Worm (Caenorhabditis elegans) whole organism, L4 larva: ENCODE measurements around the gene F56D1.1.

Source experiments
- D1046.2 ChIP-seq: fragments of 200-800 bp; sonication (Bioruptor generic); IDR thresholded peaks from 2 replicates; pipeline ENCODE4 v1.3.6; 2022; ENCODE audit warnings: missing genetic modification characterization, missing compliant biosample characterization
- F10B5.3 ChIP-seq: sonication (generic microtip); optimal IDR thresholded peaks from 2 replicates; lab custom pipeline; 2016; ENCODE audit warnings: mild to moderate bottlenecking, missing genetic modification characterization, missing compliant biosample characterization
- F26F4.8 ChIP-seq: fragments of 200-800 bp; sonication (Bioruptor generic); conservative IDR thresholded peaks from 2 replicates; pipeline ENCODE4 v1.3.6; 2022; ENCODE audit warnings: missing genetic modification characterization, missing compliant biosample characterization
- F44E2.7 ChIP-seq: fragments of 200-800 bp; sonication (Bioruptor generic); IDR thresholded peaks from 2 replicates; pipeline ENCODE4 v2.1.2; 2022; ENCODE audit warnings: missing genetic modification characterization, missing compliant biosample characterization
- R02D3.7 ChIP-seq: fragments of 150-350 bp; sonication (generic microtip); optimal IDR thresholded peaks from 3 replicates; lab custom pipeline; 2014; ENCODE audit warnings: missing biosample characterization, missing genetic modification characterization
- ZK337.2 ChIP-seq: fragments of 200-800 bp; sonication (Bioruptor generic); IDR thresholded peaks from 2 replicates; pipeline ENCODE4 v1.3.6; 2022; ENCODE audit warnings: missing genetic modification reagents, missing genetic modification characterization, missing compliant biosample characterization
- aha-1 ChIP-seq: fragments of 150-350 bp; peaks from one replicate; lab custom pipeline; 2014; ENCODE audit warnings: missing biosample characterization, missing genetic modification characterization
- aly-2 ChIP-seq: sonication (generic microtip); optimal IDR thresholded peaks from 2 replicates; lab custom pipeline; 2018; ENCODE audit warnings: missing biosample characterization, missing genetic modification characterization
- ceh-32 ChIP-seq: sonication (generic microtip); optimal IDR thresholded peaks from 2 replicates; lab custom pipeline; 2016; ENCODE audit warnings: mild to moderate bottlenecking, missing genetic modification characterization, missing compliant biosample characterization; ENCODE audit not compliant: poor library complexity
- ceh-44 ChIP-seq: fragments of 200-800 bp; sonication (Bioruptor generic); IDR thresholded peaks from 2 replicates; pipeline ENCODE4 v1.3.6; 2022; ENCODE audit warnings: missing genetic modification reagents, missing genetic modification characterization, missing compliant biosample characterization
- ceh-62 ChIP-seq: sonication (generic microtip); optimal IDR thresholded peaks from 2 replicates; lab custom pipeline; 2017; ENCODE audit warnings: missing biosample characterization, missing genetic modification characterization
- daf-16 ChIP-seq, 3 experiments: sonication (generic microtip); optimal IDR thresholded peaks; 2 replicates each; lab custom pipeline; 2016 to 2017; ENCODE audit warnings: missing genetic modification characterization in 3 of 3, missing genetic modification reagents in 3 of 3, mild to moderate bottlenecking in 2 of 3, missing compliant biosample characterization in 2 of 3, missing biosample characterization in 1 of 3, moderate library complexity in 1 of 3
- daf-8 ChIP-seq: fragments of 200-800 bp; sonication (Bioruptor generic); IDR thresholded peaks from 2 replicates; pipeline ENCODE4 v1.3.6; 2022; ENCODE audit warnings: missing genetic modification characterization, missing compliant biosample characterization
- dmd-6 ChIP-seq: fragments of 200-800 bp; sonication (Bioruptor generic); IDR thresholded peaks from 2 replicates; pipeline ENCODE4 v1.3.6; 2022; ENCODE audit warnings: missing genetic modification reagents, missing genetic modification characterization, missing compliant biosample characterization
- dmd-9 ChIP-seq: fragments of 200-800 bp; sonication (Bioruptor generic); IDR thresholded peaks from 2 replicates; pipeline ENCODE4 v1.3.6; 2022; ENCODE audit warnings: missing genetic modification reagents, missing genetic modification characterization, missing compliant biosample characterization
- dpl-1 ChIP-seq: fragments of 150-350 bp; optimal IDR thresholded peaks from 2 replicates; lab custom pipeline; 2014; ENCODE audit warnings: missing biosample characterization, missing genetic modification reagents, missing genetic modification characterization
- dve-1 ChIP-seq: sonication (generic microtip); optimal IDR thresholded peaks from 2 replicates; lab custom pipeline; 2017; ENCODE audit warnings: antibody characterized with exemption, mild to moderate bottlenecking, missing genetic modification characterization, missing compliant biosample characterization; ENCODE audit not compliant: insufficient read depth
- hif-1 ChIP-seq, 2 experiments: sonication (generic microtip); optimal IDR thresholded peaks; 2 replicates each; lab custom pipeline; 2016 to 2017; ENCODE audit warnings: missing compliant biosample characterization in 2 of 2, missing genetic modification characterization in 2 of 2, missing genetic modification reagents in 2 of 2, missing genotype in 2 of 2, mild to moderate bottlenecking in 1 of 2
- hlh-11 ChIP-seq: fragments of 200-800 bp; sonication (Bioruptor generic); optimal IDR thresholded peaks from 2 replicates; lab custom pipeline; 2018; ENCODE audit warnings: mild to moderate bottlenecking, missing genetic modification characterization, missing compliant biosample characterization
- hlh-30 ChIP-seq: sonication (generic microtip); optimal IDR thresholded peaks from 2 replicates; lab custom pipeline; 2017; ENCODE audit warnings: antibody characterized with exemption, mild to moderate bottlenecking, missing genetic modification characterization, missing compliant biosample characterization; ENCODE audit not compliant: insufficient read depth
- jun-1 ChIP-seq: fragments of 150-350 bp; optimal IDR thresholded peaks from 2 replicates; lab custom pipeline; 2014; ENCODE audit warnings: missing biosample characterization, missing genetic modification reagents, missing genetic modification characterization
- lim-7 ChIP-seq: fragments of 200-800 bp; sonication (Bioruptor generic); IDR thresholded peaks from 2 replicates; pipeline ENCODE4 v1.3.6; 2022; ENCODE audit warnings: missing genetic modification characterization, missing compliant biosample characterization
- lin-15B ChIP-seq: fragments of 150-350 bp; sonication (generic microtip); optimal IDR thresholded peaks from 3 replicates; lab custom pipeline; 2014; ENCODE audit warnings: missing biosample characterization, missing genetic modification characterization
- lin-38 ChIP-seq: fragments of 200-800 bp; sonication (Bioruptor generic); IDR thresholded peaks from 2 replicates; pipeline ENCODE4 v1.3.6; 2022; ENCODE audit warnings: missing genetic modification reagents, missing genetic modification characterization, missing compliant biosample characterization
- lir-3 ChIP-seq: sonication (generic microtip); optimal IDR thresholded peaks from 2 replicates; lab custom pipeline; 2016; ENCODE audit warnings: mild to moderate bottlenecking, missing genetic modification characterization, missing compliant biosample characterization
- madf-5 ChIP-seq, 2 experiments: fragments of 200-800 bp; sonication (Bioruptor generic); IDR thresholded peaks; 2 replicates each; pipeline ENCODE4 v1.3.6; 2022; ENCODE audit warnings: missing compliant biosample characterization in 2 of 2, missing genetic modification characterization in 2 of 2
- mdl-1 ChIP-seq, 2 experiments: fragments of 150-350 bp in 1 of 2; sonication (generic microtip) in 1 of 2; optimal IDR thresholded peaks; 2 replicates each; lab custom pipeline; 2014 to 2017; ENCODE audit warnings: missing biosample characterization in 2 of 2, missing genetic modification characterization in 2 of 2
- mdt-29 ChIP-seq: fragments of 200-800 bp; sonication (Bioruptor generic); IDR thresholded peaks from 2 replicates; pipeline ENCODE4 v1.3.6; 2022; ENCODE audit warnings: missing genetic modification reagents, missing genetic modification characterization, missing compliant biosample characterization
- mxl-3 ChIP-seq: fragments of 200-800 bp; sonication (Bioruptor generic); optimal IDR thresholded peaks from 2 replicates; lab custom pipeline; 2018; ENCODE audit warnings: mild to moderate bottlenecking, missing genetic modification characterization, missing compliant biosample characterization
- nhr-11 ChIP-seq: fragments of 150-350 bp; optimal IDR thresholded peaks from 2 replicates; lab custom pipeline; 2014; ENCODE audit warnings: missing biosample characterization, missing genetic modification characterization
- nhr-25 ChIP-seq: sonication (generic microtip); optimal IDR thresholded peaks from 2 replicates; lab custom pipeline; 2017; ENCODE audit warnings: missing genetic modification characterization, mild to moderate bottlenecking, missing compliant biosample characterization, antibody characterized with exemption, moderate library complexity, borderline replicate concordance; ENCODE audit not compliant: insufficient read depth
- nhr-28 ChIP-seq: fragments of 150-350 bp; optimal IDR thresholded peaks from 2 replicates; lab custom pipeline; 2014; ENCODE audit warnings: missing biosample characterization, missing genetic modification characterization
- nhr-48 ChIP-seq: sonication (generic microtip); optimal IDR thresholded peaks from 2 replicates; lab custom pipeline; 2016; ENCODE audit warnings: mild to moderate bottlenecking, missing genetic modification characterization, missing compliant biosample characterization
- nhr-77 ChIP-seq: fragments of 150-350 bp; optimal IDR thresholded peaks from 2 replicates; lab custom pipeline; 2014; ENCODE audit warnings: missing biosample characterization, missing genetic modification characterization
- pqm-1 ChIP-seq: sonication (generic microtip); optimal IDR thresholded peaks from 2 replicates; lab custom pipeline; 2017; ENCODE audit warnings: missing biosample characterization, missing genetic modification characterization
- snpc-1.2 ChIP-seq: fragments of 200-800 bp; sonication (Bioruptor generic); IDR thresholded peaks from 2 replicates; pipeline ENCODE4 v1.3.6; 2022; ENCODE audit warnings: missing genetic modification reagents, missing genetic modification characterization, missing compliant biosample characterization
- tra-1 ChIP-seq: fragments of 200-800 bp; sonication (Bioruptor generic); IDR thresholded peaks from 2 replicates; pipeline ENCODE4 v1.3.6; 2022; ENCODE audit warnings: missing genetic modification reagents, missing genetic modification characterization, missing compliant biosample characterization
- unc-62 ChIP-seq, 3 experiments: fragments of 150-350 bp in 1 of 3; sonication (generic microtip); optimal IDR thresholded peaks in 2 of 3; peaks in 1 of 3; 1 replicate in 1 of 3; 2 replicates in 2 of 3; lab custom pipeline; 2014 to 2017; ENCODE audit warnings: missing biosample characterization in 3 of 3, missing genetic modification characterization in 3 of 3, missing genetic modification reagents in 3 of 3, missing genotype in 1 of 3
- zip-11 ChIP-seq: fragments of 200-800 bp; sonication (Bioruptor generic); IDR thresholded peaks from 2 replicates; pipeline ENCODE4 v1.3.6; 2022; ENCODE audit warnings: missing genetic modification characterization, missing compliant biosample characterization
- zip-2 ChIP-seq: fragments of 150-350 bp; optimal IDR thresholded peaks from 2 replicates; lab custom pipeline; 2014; ENCODE audit warnings: missing biosample characterization, missing genetic modification characterization

Gene F56D1.1

DNA sequence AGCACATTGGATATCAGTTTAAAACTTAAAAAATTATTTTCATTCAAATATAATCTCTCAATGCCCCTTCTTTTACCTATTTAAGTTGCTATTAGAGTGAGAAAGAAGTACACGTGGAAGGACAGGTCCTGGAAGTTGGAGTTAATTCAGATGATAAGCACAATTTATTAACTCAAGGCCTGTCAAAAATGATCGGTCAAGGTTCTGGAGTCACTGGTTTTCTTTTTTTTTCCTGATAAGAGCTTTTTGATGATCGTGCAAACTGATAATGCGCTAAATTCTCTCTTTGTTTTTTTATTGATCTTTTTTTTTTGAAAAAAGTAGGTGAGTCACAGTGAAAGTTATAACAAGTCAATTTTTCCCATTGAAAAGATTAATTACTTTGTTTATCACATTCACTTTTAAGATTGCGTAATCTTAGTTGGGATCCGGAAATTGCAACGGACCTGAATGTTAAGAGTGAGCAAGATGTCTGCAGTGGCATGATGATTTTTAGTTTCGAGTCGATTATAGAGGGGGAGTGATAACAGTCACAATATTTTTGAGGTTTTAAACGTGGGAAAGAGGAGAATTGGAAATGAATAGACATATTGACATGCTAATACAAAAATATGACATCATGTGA lies 34.2 kb downstream of the F56D1.1 start:
- TF ChIP-seq dmd-6 (peak; percentile 94), F26F4.8 (no peak), D1046.2 (GFP tag; lab: Robert Waterston, UW) (no peak), mdt-29 (GFP tag; lab: Robert Waterston, UW) (no peak), tra-1 (peak; percentile 82; the same call in 1 of the 2 replicates), dpl-1 (GFP tag; lab: Kevin White, UChicago) (no peak), nhr-77 (tag; lab: Kevin White, UChicago) (peak; percentile 76), lin-15B (no peak), snpc-1.2 (no peak), mdl-1 (tag; optimal IDR thresholded peaks at IDR 0.05; lab: Kevin White, UChicago) (no peak), nhr-28 (tag; lab: Kevin White, UChicago) (peak; percentile 76), mxl-3 (peak; percentile 13), aly-2 (no peak), nhr-11 (no peak), nhr-48 (no peak), daf-16 (GFP tag; optimal IDR thresholded peaks at IDR 0.05; lab: Kevin White, UChicago) (no peak), daf-16 (tag; optimal IDR thresholded peaks at IDR 0.05; lab: Kevin White, UChicago) (peak; percentile 44), hlh-11 (peak; percentile 65), lir-3 (tag; lab: Kevin White, UChicago) (no peak), F10B5.3 (no peak), pqm-1 (peak; percentile 86), zip-2 (tag; lab: Kevin White, UChicago) (no peak), dve-1 (peak; percentile 77), lin-38 (GFP tag; lab: Robert Waterston, UW) (no peak), zip-11 (no peak), R02D3.7 (tag; lab: Kevin White, UChicago) (no peak)

ce11 chrII:5514846-5515245 lies 36.4 kb downstream of the F56D1.1 start, which contains the start of gene sahd-1:
Gene sahd-1 (minus strand): TSS chrII:5514945.
- TF ChIP-seq pqm-1 (peak; percentile 40), aha-1 (tag; lab: Kevin White, UChicago) (peak; percentile 46), lir-3 (tag; lab: Kevin White, UChicago) (no peak), mdt-29 (GFP tag; lab: Robert Waterston, UW) (no peak), snpc-1.2 (no peak), dmd-9 (GFP tag; lab: Robert Waterston, UW) (no peak)

- TF ChIP-seq unc-62 (GFP tag; optimal IDR thresholded peaks at IDR 0.05 in 1 of 2; lab: Kevin White, UChicago) (no peak), unc-62 (tag; optimal IDR thresholded peaks at IDR 0.05; lab: Kevin White, UChicago) (no peak), pqm-1 (peak; percentile 40)
- TF ChIP-seq, all 104 proteins: peak for 1
These were observed 37.1 kb downstream of the F56D1.1 start, which contains the start of gene ZK177.3 for ce11 chrII:5515542-5515941. Gene ZK177.3 (plus strand): TSS chrII:5515842.

DNA sequence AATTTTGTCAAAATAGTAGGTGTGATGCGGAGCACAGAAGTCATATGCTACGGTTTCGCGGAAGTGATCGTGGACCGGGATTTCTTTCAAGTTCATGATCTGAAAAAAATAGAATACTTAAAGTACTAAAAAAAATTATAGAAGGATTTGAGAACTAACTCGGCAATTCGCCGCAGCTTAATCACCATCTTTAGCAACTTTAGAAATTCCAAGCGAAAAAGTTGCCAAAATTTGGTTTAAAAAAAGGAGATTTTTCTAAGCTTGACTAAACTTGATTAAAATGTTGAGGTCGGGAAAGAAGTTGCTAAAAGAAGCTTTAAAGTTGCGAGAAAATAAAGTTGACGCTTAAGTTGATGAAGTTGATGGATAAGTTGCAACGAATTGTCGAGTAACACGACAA lies 39.2 kb downstream of the F56D1.1 start, which contains the start of gene ZK177.9:
Gene ZK177.9, minus strand, starts transcription at position 101 of the 400 bp plus-strand sequence.
- no peak for TF ChIP-seq hif-1 (tag; optimal IDR thresholded peaks at IDR 0.05; lab: Kevin White, UChicago)
- no peak for TF ChIP-seq lir-3 (tag; lab: Kevin White, UChicago)
- TF ChIP-seq ceh-62: no peak
- TF ChIP-seq dve-1: no peak
- no peak for TF ChIP-seq ZK337.2 (GFP tag; lab: Robert Waterston, UW)
- no peak for TF ChIP-seq aly-2
- no peak for TF ChIP-seq ceh-44
- no peak for TF ChIP-seq ceh-32
- TF ChIP-seq R02D3.7 (tag; lab: Kevin White, UChicago): no peak
- no peak for TF ChIP-seq madf-5 (GFP tag; IDR thresholded peaks at IDR 0.05; lab: Robert Waterston, UW)
- TF ChIP-seq lim-7 (GFP tag; lab: Robert Waterston, UW): no peak
- TF ChIP-seq F26F4.8: no peak
- no peak for TF ChIP-seq F44E2.7
- no peak for TF ChIP-seq nhr-25 (tag; lab: Kevin White, UChicago)
- no peak for TF ChIP-seq jun-1 (tag; lab: Kevin White, UChicago)
- TF ChIP-seq daf-8 (GFP tag; lab: Robert Waterston, UW): no peak
- TF ChIP-seq hlh-30 (tag; lab: Kevin White, UChicago): no peak
